Worm (Caenorhabditis elegans) whole organism, late embryonic: ENCODE measurements around the gene T04B2.8.

Experiments used
- F13H6.1 ChIP-seq: sonication (generic microtip); optimal IDR thresholded peaks from 2 replicates; lab custom pipeline; 2016; ENCODE audit warnings: missing genetic modification characterization, missing compliant biosample characterization
- ceh-2 ChIP-seq: sonication (generic microtip); optimal IDR thresholded peaks from 2 replicates; lab custom pipeline; 2016; ENCODE audit warnings: missing genotype, missing genetic modification characterization, missing compliant biosample characterization
- dve-1 ChIP-seq: sonication (generic microtip); optimal IDR thresholded peaks from 2 replicates; lab custom pipeline; 2017; ENCODE audit warnings: antibody characterized with exemption, mild to moderate bottlenecking, missing genetic modification characterization, missing compliant biosample characterization
- nhr-11 ChIP-seq: fragments of 150-350 bp; optimal IDR thresholded peaks from 2 replicates; lab custom pipeline; 2014; ENCODE audit warnings: missing biosample characterization, missing genetic modification characterization
- pat-9 ChIP-seq: fragments of 200-800 bp; sonication (Bioruptor generic); optimal IDR thresholded peaks from 2 replicates; lab custom pipeline; 2018; ENCODE audit warnings: mild to moderate bottlenecking, missing genetic modification characterization, moderate library complexity, missing compliant biosample characterization
- pha-4 ChIP-seq: fragments of 150-350 bp; optimal IDR thresholded peaks from 2 replicates; lab custom pipeline; 2018; ENCODE audit warnings: missing biosample characterization, missing genetic modification reagents, missing genetic modification characterization
- unc-42 ChIP-seq: sonication (generic microtip); optimal IDR thresholded peaks from 2 replicates; lab custom pipeline; 2016; ENCODE audit warnings: missing genotype, missing genetic modification characterization, missing compliant biosample characterization

ce11 chrIV:10026129-10026528, 24.9 kb downstream of the T04B2.8 start:
- TF ChIP-seq pha-4 (tag; lab: Kevin White, UChicago) (no peak), F13H6.1 (no peak), pat-9 (no peak), unc-42 (tag; lab: Kevin White, UChicago) (no peak), nhr-11 (tag; lab: Kevin White, UChicago) (no peak), dve-1 (tag; lab: Kevin White, UChicago) (no peak), ceh-2 (tag; lab: Kevin White, UChicago) (no peak)
